Comparison of ENCODE assay signal across 1 fruit fly cellular context in the genomic region with DNA sequence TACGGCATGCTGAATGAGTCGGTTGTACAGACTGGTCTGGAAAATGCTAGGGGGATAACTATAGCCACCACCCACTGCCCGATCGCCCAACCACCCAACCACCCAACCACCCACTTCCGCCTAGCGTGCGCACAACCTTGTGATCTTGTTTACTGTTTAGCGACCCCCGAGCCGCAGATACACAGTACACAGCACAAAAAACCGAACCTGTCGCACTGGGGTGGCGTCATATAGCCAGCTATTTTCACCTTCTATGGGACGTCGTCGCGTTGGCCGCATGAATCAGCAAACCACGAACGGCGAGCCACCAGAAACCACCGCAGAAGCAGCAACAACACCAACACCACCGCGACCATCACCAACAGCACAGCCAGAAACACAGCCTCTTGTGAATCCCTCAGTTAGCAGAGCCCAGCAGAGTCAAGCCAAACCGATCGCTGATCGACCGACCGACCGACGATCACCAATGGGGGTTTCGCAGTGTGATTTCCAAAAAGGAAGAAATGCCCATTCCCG.
A peak's percentile ranks its signal among the peaks of the same experiment; 100 is the strongest.
TF ChIP-seq lines count a peak whose summit lies in the region.

No protein-coding gene starts in this region.

TF ChIP-seq in whole organism, embryonic, 481 proteins besides CTCF, POLR2A, EP300 and RAD21 (continued from another document):
- TF ChIP-seq H2.0 (GFP tag; IDR thresholded peaks at IDR 0.05; lab: Robert Waterston, UW) (no peak), CG12219 (GFP tag; optimal IDR thresholded peaks at IDR 0.05; lab: Kevin White, UChicago) (no peak), Deaf1 (tag; optimal IDR thresholded peaks at IDR 0.05; lab: Kevin White, UChicago) (no peak), BEAF-32 (GFP tag; optimal IDR thresholded peaks at IDR 0.05; lab: Kevin White, UChicago) (no peak), toy (GFP tag; IDR thresholded peaks at IDR 0.05; lab: Robert Waterston, UW) (no peak), schlank (tag; optimal IDR thresholded peaks at IDR 0.05; lab: Kevin White, UChicago) (peak; percentile 7), tll (GFP tag; optimal IDR thresholded peaks at IDR 0.05; lab: Kevin White, UChicago) (no peak), pfk (GFP tag; optimal IDR thresholded peaks at IDR 0.05; lab: Kevin White, UChicago) (no peak), Hey (tag; optimal IDR thresholded peaks at IDR 0.05; lab: Kevin White, UChicago) (no peak), CG11695 (GFP tag; IDR thresholded peaks at IDR 0.05; lab: Robert Waterston, UW) (no peak), ara (GFP tag; IDR thresholded peaks at IDR 0.05; lab: Robert Waterston, UW) (no peak), CG16813 (GFP tag; IDR thresholded peaks at IDR 0.05; lab: Robert Waterston, UW; ENCODE audit: partially characterized antibody) (no peak), Adf1 (GFP tag; IDR thresholded peaks at IDR 0.05; lab: Robert Waterston, UW) (no peak), ftz-f1 (GFP tag; optimal IDR thresholded peaks at IDR 0.05; lab: Kevin White, UChicago) (peak; percentile 68), Nf-YA (GFP tag; IDR thresholded peaks at IDR 0.05; lab: Robert Waterston, UW) (no peak), Hand (GFP tag; optimal IDR thresholded peaks at IDR 0.05; lab: Kevin White, UChicago) (peak; percentile 26), CG12391 (tag; optimal IDR thresholded peaks at IDR 0.05; lab: Kevin White, UChicago) (no peak), CG31224 (GFP tag; IDR thresholded peaks at IDR 0.05; lab: Robert Waterston, UW) (no peak), Camta (GFP tag; optimal IDR thresholded peaks at IDR 0.05; lab: Kevin White, UChicago) (no peak), CG13123 (GFP tag; optimal IDR thresholded peaks at IDR 0.05; lab: Kevin White, UChicago) (no peak), disco-r (GFP tag; optimal IDR thresholded peaks at IDR 0.05; lab: Kevin White, UChicago) (no peak), CG2712 (tag; optimal IDR thresholded peaks at IDR 0.05; lab: Kevin White, UChicago) (no peak), Taf1 (GFP tag; IDR thresholded peaks at IDR 0.05; lab: Robert Waterston, UW) (no peak), Med (GFP tag; lab: Kevin White, UChicago) (peak; percentile 83), Ets97D (GFP tag; optimal IDR thresholded peaks at IDR 0.05; lab: Kevin White, UChicago) (no peak), CG5953 (GFP tag; IDR thresholded peaks at IDR 0.05; lab: Robert Waterston, UW) (no peak), Ada2b (GFP tag; IDR thresholded peaks at IDR 0.05; lab: Robert Waterston, UW) (no peak), CG12155 (GFP tag; optimal IDR thresholded peaks at IDR 0.05; lab: Kevin White, UChicago) (no peak), p53 (GFP tag; optimal IDR thresholded peaks at IDR 0.05; lab: Kevin White, UChicago) (peak; percentile 6), CG32532 (GFP tag; IDR thresholded peaks at IDR 0.05; lab: Robert Waterston, UW) (0 out of 2 replicates have a peak, but pooled peaks have one; percentile 7), CG14710 (tag; optimal IDR thresholded peaks at IDR 0.05; lab: Kevin White, UChicago) (no peak), CG43689 (GFP tag; IDR thresholded peaks at IDR 0.05; lab: Robert Waterston, UW) (0 out of 2 replicates have a peak, but pooled peaks have one; percentile 11), tgo (GFP tag; IDR thresholded peaks at IDR 0.05; lab: Robert Waterston, UW) (0 out of 3 replicates have a peak, but pooled peaks have one; percentile 14), row (GFP tag; IDR thresholded peaks at IDR 0.05; lab: Robert Waterston, UW) (no peak), CG30431 (GFP tag; optimal IDR thresholded peaks at IDR 0.05; lab: Kevin White, UChicago) (no peak), Atf3 (GFP tag; optimal IDR thresholded peaks at IDR 0.05; lab: Kevin White, UChicago) (peak; percentile 5), CG30403 (GFP tag; optimal IDR thresholded peaks at IDR 0.05; lab: Kevin White, UChicago) (no peak), CG18619 (GFP tag; optimal IDR thresholded peaks at IDR 0.05; lab: Kevin White, UChicago) (no peak), CG15269 (tag; optimal IDR thresholded peaks at IDR 0.05; lab: Kevin White, UChicago) (no peak), btn (GFP tag; optimal IDR thresholded peaks at IDR 0.05; lab: Kevin White, UChicago) (no peak), Atf6 (GFP tag; IDR thresholded peaks at IDR 0.05; lab: Robert Waterston, UW) (peak; percentile 16; the same call in 1 of the 2 replicates), dmrt99B (tag; optimal IDR thresholded peaks at IDR 0.05; lab: Kevin White, UChicago) (no peak), CG3838 (GFP tag; optimal IDR thresholded peaks at IDR 0.05; lab: Kevin White, UChicago) (no peak), ewg (GFP tag; optimal IDR thresholded peaks at IDR 0.05; lab: Kevin White, UChicago) (no peak), CG15073 (GFP tag; optimal IDR thresholded peaks at IDR 0.05; lab: Kevin White, UChicago) (no peak), CG6791 (GFP tag; IDR thresholded peaks at IDR 0.05; lab: Robert Waterston, UW; ENCODE audit: partially characterized antibody) (no peak), CG31388 (GFP tag; optimal IDR thresholded peaks at IDR 0.05; lab: Kevin White, UChicago) (no peak), CG4617 (GFP tag; optimal IDR thresholded peaks at IDR 0.05; lab: Kevin White, UChicago; ENCODE audit: borderline replicate concordance) (no peak), bowl (GFP tag; IDR thresholded peaks at IDR 0.05; lab: Robert Waterston, UW) (no peak), CG14441 (GFP tag; IDR thresholded peaks at IDR 0.05; lab: Robert Waterston, UW) (0 out of 2 replicates have a peak, but pooled peaks have one; percentile 18), Myb (GFP tag; optimal IDR thresholded peaks at IDR 0.05; lab: Kevin White, UChicago) (no peak), CrebB (tag; optimal IDR thresholded peaks at IDR 0.05; lab: Kevin White, UChicago) (no peak), chif (GFP tag; optimal IDR thresholded peaks at IDR 0.05; lab: Kevin White, UChicago) (no peak), CG31365 (tag; optimal IDR thresholded peaks at IDR 0.05; lab: Kevin White, UChicago) (no peak), hb (GFP tag; IDR thresholded peaks at IDR 0.05; lab: Robert Waterston, UW; ENCODE audit: partially characterized antibody) (no peak), sima (GFP tag; optimal IDR thresholded peaks at IDR 0.05; lab: Kevin White, UChicago) (no peak), z (GFP tag; IDR thresholded peaks at IDR 0.05; lab: Robert Waterston, UW) (no peak), chinmo (GFP tag; IDR thresholded peaks at IDR 0.05; lab: Robert Waterston, UW; ENCODE audit: partially characterized antibody) (no peak), esg (GFP tag; conservative IDR thresholded peaks at IDR 0.05; lab: Robert Waterston, UW) (no peak), CG14050 (GFP tag; IDR thresholded peaks at IDR 0.05; lab: Robert Waterston, UW) (no peak), CG15601 (tag; optimal IDR thresholded peaks at IDR 0.05; lab: Kevin White, UChicago) (no peak), CG18764 (GFP tag; optimal IDR thresholded peaks at IDR 0.05; lab: Kevin White, UChicago) (no peak), Blimp-1 (GFP tag; optimal IDR thresholded peaks at IDR 0.05; lab: Kevin White, UChicago) (no peak), lbe (GFP tag; optimal IDR thresholded peaks at IDR 0.05; lab: Kevin White, UChicago) (no peak), onecut (GFP tag; IDR thresholded peaks at IDR 0.05; lab: Robert Waterston, UW) (no peak), en (GFP tag; optimal IDR thresholded peaks at IDR 0.05; lab: Kevin White, UChicago) (no peak), hbn (GFP tag; IDR thresholded peaks at IDR 0.05; lab: Robert Waterston, UW; ENCODE audit: partially characterized antibody) (no peak), h (optimal IDR thresholded peaks at IDR 0.05; lab: Kevin White, UChicago) (no peak), Optix (GFP tag; IDR thresholded peaks at IDR 0.05; lab: Robert Waterston, UW) (no peak), H15 (GFP tag; IDR thresholded peaks at IDR 0.05; lab: Robert Waterston, UW) (no peak), mirr (GFP tag; optimal IDR thresholded peaks at IDR 0.05; lab: Kevin White, UChicago) (no peak), Gug (GFP tag; IDR thresholded peaks at IDR 0.05; lab: Robert Waterston, UW) (no peak), CG18011 (GFP tag; optimal IDR thresholded peaks at IDR 0.05; lab: Kevin White, UChicago) (no peak), Vsx1 (GFP tag; optimal IDR thresholded peaks at IDR 0.05; lab: Kevin White, UChicago) (no peak), croc (GFP tag; conservative IDR thresholded peaks at IDR 0.05; lab: Robert Waterston, UW) (no peak), CG12071 (GFP tag; optimal IDR thresholded peaks at IDR 0.05; lab: Kevin White, UChicago) (no peak), CG14667 (GFP tag; IDR thresholded peaks at IDR 0.05; lab: Robert Waterston, UW) (no peak), CG6254 (GFP tag; optimal IDR thresholded peaks at IDR 0.05; lab: Kevin White, UChicago) (no peak), CG16815 (GFP tag; optimal IDR thresholded peaks at IDR 0.05; lab: Kevin White, UChicago) (no peak), CG8290 (GFP tag; optimal IDR thresholded peaks at IDR 0.05; lab: Kevin White, UChicago) (no peak), CG8290 (tag; optimal IDR thresholded peaks at IDR 0.05; lab: Kevin White, UChicago) (peak in 1 of 2 experiments; percentile 20), CG11560 (tag; IDR thresholded peaks at IDR 0.05; lab: Robert Waterston, UW) (no peak), CG6813 (GFP tag; optimal IDR thresholded peaks at IDR 0.05; lab: Kevin White, UChicago) (no peak), CG3407 (GFP tag; optimal IDR thresholded peaks at IDR 0.05; lab: Kevin White, UChicago) (no peak), pnt (GFP tag; optimal IDR thresholded peaks at IDR 0.05; lab: Kevin White, UChicago) (no peak), CG10209 (GFP tag; optimal IDR thresholded peaks at IDR 0.05; lab: Kevin White, UChicago) (no peak), CG33557 (GFP tag; optimal IDR thresholded peaks at IDR 0.05; lab: Kevin White, UChicago) (no peak), CG6689 (GFP tag; IDR thresholded peaks at IDR 0.05; lab: Robert Waterston, UW) (0 out of 2 replicates have a peak, but pooled peaks have one; percentile 6), Awh (GFP tag; IDR thresholded peaks at IDR 0.05; lab: Robert Waterston, UW) (peak; percentile 10; the same call in 1 of the 2 replicates), fd102C (GFP tag; optimal IDR thresholded peaks at IDR 0.05; lab: Kevin White, UChicago) (no peak), ssp (GFP tag; IDR thresholded peaks at IDR 0.05; lab: Robert Waterston, UW) (0 out of 2 replicates have a peak, but pooled peaks have one; percentile 9), Oaz (GFP tag; IDR thresholded peaks at IDR 0.05; lab: Robert Waterston, UW) (no peak), Elba2 (GFP tag; optimal IDR thresholded peaks at IDR 0.05; lab: Kevin White, UChicago) (no peak), Hsf (GFP tag; optimal IDR thresholded peaks at IDR 0.05; lab: Kevin White, UChicago) (no peak), CG1792 (GFP tag; optimal IDR thresholded peaks at IDR 0.05; lab: Kevin White, UChicago) (no peak), sisA (GFP tag; IDR thresholded peaks at IDR 0.05; lab: Robert Waterston, UW) (no peak)
